Fruit fly (Drosophila melanogaster) whole organism, embryonic: ENCODE results near the gene Acp76A.

Experiments
- Bgb ChIP-seq: fragments of 200-800 bp; sonication (Bioruptor generic); IDR thresholded peaks from 2 replicates; pipeline ENCODE4 v1.3.6; 2022; ENCODE audit warnings: missing biosample characterization, missing genetic modification characterization; ENCODE audit not compliant: partially characterized antibody
- CG11093 ChIP-seq: fragments of 200-800 bp; sonication (Bioruptor generic); IDR thresholded peaks from 3 replicates; pipeline ENCODE4 v1.3.6; 2022; ENCODE audit warnings: missing biosample characterization, missing genetic modification characterization
- CG11247 ChIP-seq: fragments of 200-800 bp; sonication (Bioruptor generic); IDR thresholded peaks from 2 replicates; pipeline ENCODE4 v1.3.6; 2022; ENCODE audit warnings: missing biosample characterization, missing genetic modification characterization
- CG12155 ChIP-seq: fragments of 200-800 bp; sonication (Bioruptor generic); optimal IDR thresholded peaks from 3 replicates; lab custom pipeline; 2016; ENCODE audit warnings: missing biosample characterization, missing genetic modification characterization
- CG12769 ChIP-seq: fragments of 200-800 bp; sonication (Bioruptor generic); optimal IDR thresholded peaks from 2 replicates; lab custom pipeline; 2019; ENCODE audit warnings: missing biosample characterization, mild to moderate bottlenecking, missing genetic modification characterization, moderate library complexity
- CG13123 ChIP-seq: fragments of 200-800 bp; sonication (Bioruptor generic); optimal IDR thresholded peaks from 2 replicates; lab custom pipeline; 2016; ENCODE audit warnings: missing biosample characterization, missing genetic modification characterization
- CG13296 ChIP-seq: fragments of 200-800 bp; sonication (Bioruptor generic); optimal IDR thresholded peaks from 3 replicates; lab custom pipeline; 2018; ENCODE audit warnings: missing biosample characterization, mild to moderate bottlenecking, missing genetic modification characterization
- CG15073 ChIP-seq: fragments of 200-800 bp; sonication (Bioruptor generic); optimal IDR thresholded peaks from 2 replicates; lab custom pipeline; 2016; ENCODE audit warnings: missing biosample characterization, missing genetic modification characterization
- CG15269 ChIP-seq: fragments of 200-800 bp; sonication (Bioruptor generic); optimal IDR thresholded peaks from 2 replicates; lab custom pipeline; 2018; ENCODE audit warnings: missing biosample characterization, mild to moderate bottlenecking, missing genetic modification characterization, moderate library complexity
- CG2116 ChIP-seq: fragments of 200-800 bp; sonication (Bioruptor generic); optimal IDR thresholded peaks from 3 replicates; lab custom pipeline; 2018; ENCODE audit warnings: missing biosample characterization, mild to moderate bottlenecking, missing genetic modification characterization
- CG2129 ChIP-seq: fragments of 200-800 bp; sonication (Bioruptor generic); IDR thresholded peaks from 2 replicates; pipeline ENCODE4 v1.3.6; 2022; ENCODE audit warnings: missing biosample characterization, missing genetic modification characterization; ENCODE audit not compliant: partially characterized antibody
- CG2889 ChIP-seq: fragments of 200-800 bp; sonication (Bioruptor generic); IDR thresholded peaks from 3 replicates; pipeline ENCODE4 v1.3.6; 2022; ENCODE audit warnings: missing biosample characterization, missing genetic modification characterization
- CG30403 ChIP-seq: fragments of 200-800 bp; sonication (Bioruptor generic); optimal IDR thresholded peaks from 3 replicates; lab custom pipeline; 2016; ENCODE audit warnings: missing biosample characterization, missing genetic modification characterization
- CG34376 ChIP-seq: fragments of 200-800 bp; sonication (Bioruptor generic); optimal IDR thresholded peaks from 2 replicates; lab custom pipeline; 2018; ENCODE audit warnings: missing biosample characterization, mild to moderate bottlenecking, missing genetic modification characterization
- CG6272 ChIP-seq: fragments of 200-800 bp; sonication (Bioruptor generic); IDR thresholded peaks from 2 replicates; pipeline ENCODE4 v1.3.6; 2022; ENCODE audit warnings: missing biosample characterization, missing genetic modification characterization
- CG6654 ChIP-seq: fragments of 200-800 bp; sonication (Bioruptor generic); optimal IDR thresholded peaks from 2 replicates; lab custom pipeline; 2017; ENCODE audit warnings: missing biosample characterization, mild to moderate bottlenecking, missing genetic modification characterization
- CG6683 ChIP-seq: fragments of 200-800 bp; sonication (Bioruptor generic); optimal IDR thresholded peaks from 2 replicates; lab custom pipeline; 2017; ENCODE audit warnings: missing biosample characterization, mild to moderate bottlenecking, missing genetic modification characterization, missing genetic modification reagents
- CG7357 ChIP-seq: fragments of 200-800 bp; sonication (Bioruptor generic); IDR thresholded peaks from 3 replicates; pipeline ENCODE4 v1.3.6; 2022; ENCODE audit warnings: missing biosample characterization, missing genetic modification characterization
- CG7987 ChIP-seq: fragments of 200-800 bp; sonication (Bioruptor generic); optimal IDR thresholded peaks from 2 replicates; lab custom pipeline; 2018; ENCODE audit warnings: missing biosample characterization, mild to moderate bottlenecking, missing genetic modification characterization, moderate library complexity
- CG8388 ChIP-seq: fragments of 200-800 bp; sonication (Bioruptor generic); optimal IDR thresholded peaks from 2 replicates; lab custom pipeline; 2019; ENCODE audit warnings: missing biosample characterization, mild to moderate bottlenecking, missing genetic modification characterization, moderate library complexity
- CG8924 ChIP-seq: fragments of 200-800 bp; optimal IDR thresholded peaks from 3 replicates; lab custom pipeline; 2019; ENCODE audit warnings: missing biosample characterization, mild to moderate bottlenecking, missing genetic modification characterization, moderate library complexity
- Camta ChIP-seq: fragments of 200-800 bp; sonication (Bioruptor generic); optimal IDR thresholded peaks from 2 replicates; lab custom pipeline; 2016; ENCODE audit warnings: missing biosample characterization, missing genetic modification characterization
- D19A ChIP-seq: fragments of 200-800 bp; optimal IDR thresholded peaks from 3 replicates; lab custom pipeline; 2019; ENCODE audit warnings: missing biosample characterization, mild to moderate bottlenecking, missing genetic modification characterization, moderate library complexity
- Drgx ChIP-seq: fragments of 200-800 bp; sonication (Bioruptor generic); IDR thresholded peaks from 2 replicates; pipeline ENCODE4 v1.3.6; 2022; ENCODE audit warnings: missing biosample characterization, missing genetic modification characterization
- Eip74EF ChIP-seq, 2 experiments: fragments of 200-800 bp in 1 of 2; fragments of >200 bp in 1 of 2; sonication (Bioruptor generic) in 1 of 2; optimal IDR thresholded peaks; 2 replicates each; lab custom pipeline; 2017 to 2019; ENCODE audit warnings: missing biosample characterization in 2 of 2, missing genetic modification characterization in 2 of 2, mild to moderate bottlenecking in 1 of 2, moderate library complexity in 1 of 2
- Elba2 ChIP-seq: fragments of 200-800 bp; sonication (Bioruptor generic); optimal IDR thresholded peaks from 3 replicates; lab custom pipeline; 2016; ENCODE audit warnings: missing biosample characterization, missing genetic modification characterization
- Ets97D ChIP-seq: fragments of 200-800 bp; sonication (Bioruptor generic); optimal IDR thresholded peaks from 3 replicates; lab custom pipeline; 2016; ENCODE audit warnings: missing biosample characterization, missing genetic modification characterization
- Hmr ChIP-seq: fragments of 200-800 bp; sonication (Bioruptor generic); optimal IDR thresholded peaks from 3 replicates; lab custom pipeline; 2017; ENCODE audit warnings: mild to moderate bottlenecking, missing biosample characterization, missing genetic modification reagents, missing genetic modification characterization
- Hr3 ChIP-seq: fragments of 200-800 bp; sonication (Bioruptor generic); optimal IDR thresholded peaks from 3 replicates; lab custom pipeline; 2016; ENCODE audit warnings: missing biosample characterization, missing genetic modification characterization
- Hr39 ChIP-seq: fragments of >200 bp; optimal IDR thresholded peaks from 2 replicates; lab custom pipeline; 2017
- Hr51 ChIP-seq, 2 experiments: fragments of 200-800 bp; sonication (Bioruptor generic); optimal IDR thresholded peaks; 2 replicates in 1 of 2; 3 replicates in 1 of 2; lab custom pipeline; 2016 to 2018; ENCODE audit warnings: missing biosample characterization in 2 of 2, missing genetic modification characterization in 2 of 2, mild to moderate bottlenecking in 1 of 2, moderate library complexity in 1 of 2
- Hr78 ChIP-seq, 2 experiments: fragments of 200-800 bp in 1 of 2; fragments of >200 bp in 1 of 2; sonication (Bioruptor generic) in 1 of 2; optimal IDR thresholded peaks; 2 replicates each; lab custom pipeline; 2017 to 2019; ENCODE audit warnings: missing biosample characterization in 2 of 2, missing genetic modification characterization in 2 of 2, mild to moderate bottlenecking in 1 of 2, moderate library complexity in 1 of 2
- Lim3 ChIP-seq: fragments of 200-800 bp; sonication (Bioruptor generic); IDR thresholded peaks from 2 replicates; pipeline ENCODE4 v1.3.6; 2022; ENCODE audit warnings: missing biosample characterization, missing genetic modification characterization
- Usf ChIP-seq: fragments of 200-800 bp; sonication (Bioruptor generic); optimal IDR thresholded peaks from 2 replicates; lab custom pipeline; 2017; ENCODE audit warnings: missing genotype, missing biosample characterization, missing genetic modification characterization
- amos ChIP-seq: fragments of 200-800 bp; sonication (Bioruptor generic); IDR thresholded peaks from 2 replicates; pipeline ENCODE4 v1.3.6; 2022; ENCODE audit warnings: missing biosample characterization, missing genetic modification characterization; ENCODE audit not compliant: partially characterized antibody
- bowl ChIP-seq: fragments of 200-800 bp; sonication (Bioruptor generic); IDR thresholded peaks from 2 replicates; pipeline ENCODE4 v1.3.6; 2022; ENCODE audit warnings: missing biosample characterization, missing genetic modification characterization
- btn ChIP-seq: fragments of 200-800 bp; sonication (Bioruptor generic); optimal IDR thresholded peaks from 2 replicates; lab custom pipeline; 2016; ENCODE audit warnings: missing biosample characterization, missing genetic modification characterization
- danr ChIP-seq: fragments of 200-800 bp; sonication (Bioruptor generic); IDR thresholded peaks from 2 replicates; pipeline ENCODE4 v1.3.6; 2022; ENCODE audit warnings: missing biosample characterization, missing genetic modification characterization
- dm ChIP-seq: fragments of 200-800 bp; sonication (Bioruptor generic); optimal IDR thresholded peaks from 3 replicates; lab custom pipeline; 2016; ENCODE audit warnings: missing biosample characterization, missing genetic modification characterization
- exex ChIP-seq: fragments of 200-800 bp; sonication (Bioruptor generic); optimal IDR thresholded peaks from 4 replicates; lab custom pipeline; 2018; ENCODE audit warnings: missing biosample characterization, mild to moderate bottlenecking, missing genetic modification characterization, moderate library complexity
- gsb-n ChIP-seq: fragments of 200-800 bp; sonication (Bioruptor generic); optimal IDR thresholded peaks from 3 replicates; lab custom pipeline; 2018; ENCODE audit warnings: missing biosample characterization, mild to moderate bottlenecking, missing genetic modification characterization
- kay ChIP-seq: fragments of 200-800 bp; sonication (Bioruptor generic); optimal IDR thresholded peaks from 2 replicates; lab custom pipeline; 2016; ENCODE audit warnings: missing biosample characterization, missing genetic modification characterization
- mld ChIP-seq: fragments of 200-800 bp; sonication (Bioruptor generic); IDR thresholded peaks from 3 replicates; pipeline ENCODE4 v1.3.6; 2022; ENCODE audit warnings: missing biosample characterization, missing genetic modification characterization; ENCODE audit not compliant: partially characterized antibody
- peb ChIP-seq: fragments of 200-800 bp; sonication (Bioruptor generic); IDR thresholded peaks from 2 replicates; pipeline ENCODE4 v1.3.6; 2022; ENCODE audit warnings: missing biosample characterization, missing genetic modification characterization
- pum ChIP-seq: fragments of 200-800 bp; sonication (Bioruptor generic); optimal IDR thresholded peaks from 2 replicates; lab custom pipeline; 2016; ENCODE audit warnings: missing biosample characterization, missing genetic modification characterization
- sima ChIP-seq: fragments of 200-800 bp; sonication (Bioruptor generic); optimal IDR thresholded peaks from 2 replicates; lab custom pipeline; 2016; ENCODE audit warnings: missing biosample characterization, missing genetic modification characterization
- tin ChIP-seq: fragments of 200-800 bp; sonication (Bioruptor generic); optimal IDR thresholded peaks from 3 replicates; lab custom pipeline; 2016; ENCODE audit warnings: missing biosample characterization, missing genetic modification characterization
- tio ChIP-seq: fragments of 200-800 bp; sonication (Bioruptor generic); optimal IDR thresholded peaks from 2 replicates; lab custom pipeline; 2017; ENCODE audit warnings: missing biosample characterization, missing genetic modification characterization, inconsistent platforms
- tna ChIP-seq: fragments of 200-800 bp; sonication (Bioruptor generic); IDR thresholded peaks from 2 replicates; pipeline ENCODE4 v1.3.6; 2022; ENCODE audit warnings: missing biosample characterization, missing genetic modification characterization; ENCODE audit not compliant: partially characterized antibody
- vnd ChIP-seq: fragments of 200-800 bp; sonication (Bioruptor generic); IDR thresholded peaks from 3 replicates; pipeline ENCODE4 v1.3.6; 2022; ENCODE audit warnings: missing biosample characterization, missing genetic modification characterization; ENCODE audit not compliant: partially characterized antibody

The Acp76A gene

dm6 chr3L:19042501-19042900 lies 9.3 kb downstream of the Acp76A start (continued):
- TF ChIP-seq btn (GFP tag; lab: Kevin White, UChicago): peak; percentile 5
- peak; percentile 73 for TF ChIP-seq CG11093 (GFP tag; lab: Robert Waterston, UW)
- TF ChIP-seq Ets97D: peak; percentile 24
- no peak for TF ChIP-seq vnd (GFP tag; lab: Robert Waterston, UW)
- no peak for TF ChIP-seq CG15073 (GFP tag; lab: Kevin White, UChicago)
- TF ChIP-seq Camta (GFP tag; lab: Kevin White, UChicago): peak; percentile 45
- peak; percentile 83 for TF ChIP-seq Drgx (GFP tag; lab: Robert Waterston, UW)
- TF ChIP-seq tin: peak; percentile 74
- TF ChIP-seq CG7357 (GFP tag; lab: Robert Waterston, UW): peak; percentile 26; the same call in 1 of the 3 replicates
- no peak for TF ChIP-seq Lim3 (GFP tag; lab: Robert Waterston, UW)
- TF ChIP-seq Hr78 (GFP tag; optimal IDR thresholded peaks at IDR 0.05; lab: Kevin White, UChicago): peak in 1 of 2 experiments; percentile 79
- peak; percentile 91 for TF ChIP-seq CG8388
- peak; percentile 48 for TF ChIP-seq kay
- peak; percentile 70 for TF ChIP-seq Usf (GFP tag; lab: Kevin White, UChicago)
- TF ChIP-seq CG13296 (GFP tag; lab: Kevin White, UChicago): peak; percentile 52
- no peak for TF ChIP-seq sima (GFP tag; lab: Kevin White, UChicago)
- TF ChIP-seq CG6654 (GFP tag; lab: Kevin White, UChicago): peak; percentile 54
- TF ChIP-seq Hmr: peak; percentile 59
- TF ChIP-seq CG34376 (GFP tag; lab: Kevin White, UChicago): no peak
- TF ChIP-seq pum (GFP tag; lab: Kevin White, UChicago): peak; percentile 48
- TF ChIP-seq amos (GFP tag; lab: Robert Waterston, UW): no peak
- TF ChIP-seq CG2116: peak; percentile 59
- no peak for TF ChIP-seq CG7987
- no peak for TF ChIP-seq CG2129
- peak; percentile 81 for TF ChIP-seq Hr3 (GFP tag; lab: Kevin White, UChicago)
- peak; percentile 94 for TF ChIP-seq CG8924 (tag; lab: Kevin White, UChicago)
- TF ChIP-seq bowl (GFP tag; lab: Robert Waterston, UW): no peak
- TF ChIP-seq mld (GFP tag; lab: Robert Waterston, UW): no peak
- no peak for TF ChIP-seq Hr39 (lab: Kevin White, UChicago)
- TF ChIP-seq peb (GFP tag; lab: Robert Waterston, UW): peak; percentile 51; the same call in 1 of the 2 replicates
- peak; percentile 36 for TF ChIP-seq Elba2 (GFP tag; lab: Kevin White, UChicago)
- TF ChIP-seq Hr51 (GFP tag; optimal IDR thresholded peaks at IDR 0.05; lab: Kevin White, UChicago): peak; percentile 16 to 89
- peak; percentile 90 for TF ChIP-seq D19A (tag; lab: Kevin White, UChicago)
- TF ChIP-seq CG30403 (GFP tag; lab: Kevin White, UChicago): peak; percentile 86
- TF ChIP-seq CG12769: no peak
- peak; percentile 85 for TF ChIP-seq CG15269
- TF ChIP-seq CG2889 (GFP tag; lab: Robert Waterston, UW): peak; percentile 50; the same call in 1 of the 3 replicates
- TF ChIP-seq gsb-n (tag; lab: Kevin White, UChicago): peak; percentile 94
- TF ChIP-seq Bgb: no peak
- TF ChIP-seq danr (GFP tag; lab: Robert Waterston, UW): peak; percentile 40; the same call in 1 of the 2 replicates
- peak; percentile 82 for TF ChIP-seq tio (GFP tag; lab: Kevin White, UChicago)
- no peak for TF ChIP-seq CG11247 (GFP tag; lab: Robert Waterston, UW)
- no peak for TF ChIP-seq dm (GFP tag; lab: Kevin White, UChicago)
- peak; percentile 61 for TF ChIP-seq CG6683
- TF ChIP-seq CG6272 (GFP tag; lab: Robert Waterston, UW): peak; percentile 43; the same call in 1 of the 2 replicates
- TF ChIP-seq CG13123 (GFP tag; lab: Kevin White, UChicago): peak; percentile 54
- peak; percentile 1 for TF ChIP-seq exex (tag; lab: Kevin White, UChicago)
- peak in 1 of 2 experiments; percentile 86 for TF ChIP-seq Eip74EF (GFP tag; optimal IDR thresholded peaks at IDR 0.05; lab: Kevin White, UChicago)
- TF ChIP-seq tna: no peak
- peak; percentile 71 for TF ChIP-seq CG12155
